Worm (Caenorhabditis elegans): ENCODE results near the gene K03B4.2.

K03B4.2 gene

DNA sequence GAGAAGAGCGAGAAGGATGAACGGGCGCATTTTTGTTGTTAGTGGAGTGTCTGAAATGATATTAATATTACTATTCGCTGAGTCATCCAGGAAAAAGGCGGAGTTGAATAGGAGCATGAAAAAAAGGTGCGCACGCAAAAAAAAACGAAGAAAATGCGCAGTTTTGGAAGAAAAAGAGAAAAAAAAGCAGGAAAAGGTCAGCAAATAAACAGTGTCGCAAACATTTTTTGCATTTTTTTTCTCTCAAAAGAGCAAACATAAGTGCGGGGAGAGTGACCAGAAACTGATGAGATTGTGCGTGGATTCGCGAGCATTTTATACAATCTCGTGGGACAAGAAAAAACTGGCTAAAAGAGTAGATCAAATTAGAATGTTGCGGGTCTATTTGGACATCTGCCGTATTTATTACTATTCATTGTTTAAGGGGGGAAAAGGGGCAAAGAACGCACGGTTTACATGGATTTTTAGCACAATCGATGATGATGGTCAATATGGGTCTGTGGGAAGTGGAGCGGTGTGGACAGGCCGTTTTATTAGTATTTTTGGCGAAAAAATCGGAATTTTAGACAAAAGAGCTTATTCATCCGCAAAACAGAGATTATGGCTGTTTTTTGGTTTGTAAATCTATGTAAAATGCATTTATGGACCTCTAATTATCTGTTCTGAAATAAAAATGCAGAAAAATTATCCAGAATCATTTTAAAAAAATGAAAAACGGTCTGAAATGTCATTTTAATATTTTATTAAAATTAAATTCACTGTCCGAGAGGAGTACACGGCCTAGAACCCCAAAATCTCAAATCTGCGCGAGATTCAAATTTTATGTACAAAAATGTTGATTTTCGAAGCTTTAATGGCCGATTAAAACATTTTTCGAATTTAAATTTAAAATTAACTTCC lies 4.8 kb downstream of the K03B4.2 start, which contains the start of gene cpg-8:
Gene cpg-8, minus strand, starts transcription at position 51 of the 900 bp plus-strand sequence.
- TF ChIP-seq dsc-1 (tag; optimal IDR thresholded peaks at IDR 0.05) (no peak), nhr-28 (tag; optimal IDR thresholded peaks at IDR 0.05) (no peak), mab-9 (GFP tag; IDR thresholded peaks at IDR 0.05) (no peak), fkh-8 (tag; optimal IDR thresholded peaks at IDR 0.05) (no peak), C04F5.9 (tag; optimal IDR thresholded peaks at IDR 0.05) (no peak), nhr-20 (tag; optimal IDR thresholded peaks at IDR 0.05) (no peak), unc-98 (GFP tag; IDR thresholded peaks at IDR 0.05) (no peak), grh-1 (GFP tag; IDR thresholded peaks at IDR 0.05) (no peak), nhr-84 (tag; optimal IDR thresholded peaks at IDR 0.05) (no peak), elt-2 (tag; optimal IDR thresholded peaks at IDR 0.05) (no peak), ceh-88 (GFP tag; IDR thresholded peaks at IDR 0.05) (no peak), C34B4.2 (tag; optimal IDR thresholded peaks at IDR 0.05) (no peak), efl-1 (optimal IDR thresholded peaks at IDR 0.05) (peak; percentile 52 to 58), efl-1 (GFP tag; optimal IDR thresholded peaks at IDR 0.05 in 1 of 2) (peak; percentile 54 to 95), dpl-1 (GFP tag; optimal IDR thresholded peaks at IDR 0.05) (peak; percentile 22 to 61 (median 51)), lin-35 (GFP tag; optimal IDR thresholded peaks at IDR 0.05) (peak in 1 of 2 experiments; percentile 59), C16A3.4 (tag; optimal IDR thresholded peaks at IDR 0.05) (peak; percentile 4), aha-1 (tag; optimal IDR thresholded peaks at IDR 0.05) (no peak), isw-1 (GFP tag; IDR thresholded peaks at IDR 0.05) (no peak), lir-3 (tag; optimal IDR thresholded peaks at IDR 0.05; ENCODE audit: poor library complexity) (peak; percentile 3)

DNA sequence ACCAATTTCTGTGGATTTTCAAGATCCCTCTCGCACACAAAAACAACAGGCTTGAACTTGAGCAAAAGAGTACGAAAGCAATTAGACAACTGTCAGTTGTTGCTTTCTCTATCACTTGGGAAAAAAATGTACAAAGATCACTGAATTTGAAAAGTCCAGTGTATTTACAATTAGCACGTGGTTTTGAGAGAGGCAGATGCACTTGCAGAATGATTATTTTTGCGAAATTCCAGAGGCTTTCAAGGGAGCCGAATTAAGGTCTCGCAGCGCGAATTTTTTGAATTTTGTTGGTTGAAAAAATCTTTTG lies 5.4 kb downstream of the K03B4.2 start:
- TF ChIP-seq hpl-2 (GFP tag; optimal IDR thresholded peaks at IDR 0.05), result no peak
- peak; percentile 69 for TF ChIP-seq rnt-1 (tag; optimal IDR thresholded peaks at IDR 0.05)
- no peak for TF ChIP-seq nhr-76 (tag; optimal IDR thresholded peaks at IDR 0.05)
- TF ChIP-seq vab-15 (tag; optimal IDR thresholded peaks at IDR 0.05), result no peak
- no peak for TF ChIP-seq sptf-1 (tag; optimal IDR thresholded peaks at IDR 0.05)
- no peak for TF ChIP-seq xbp-1 (tag; optimal IDR thresholded peaks at IDR 0.05)
- no peak for TF ChIP-seq zip-4 (GFP tag; optimal IDR thresholded peaks at IDR 0.05)
- TF ChIP-seq unc-30 (tag; optimal IDR thresholded peaks at IDR 0.05), result no peak
- TF ChIP-seq lsy-2 (tag; optimal IDR thresholded peaks at IDR 0.05), result peak; percentile 28 to 56
- no peak for TF ChIP-seq nhr-28 (tag; optimal IDR thresholded peaks at IDR 0.05)
- peak; percentile 32 for TF ChIP-seq unc-130 (tag; optimal IDR thresholded peaks at IDR 0.05)
- TF ChIP-seq Y116A8C.19 (tag; optimal IDR thresholded peaks at IDR 0.05; ENCODE audit: borderline replicate concordance), result no peak
- TF ChIP-seq elt-3 (tag; optimal IDR thresholded peaks at IDR 0.05), result no peak
- TF ChIP-seq nhr-84 (tag; optimal IDR thresholded peaks at IDR 0.05), result no peak
- no peak for TF ChIP-seq unc-86 (tag; optimal IDR thresholded peaks at IDR 0.05)
- TF ChIP-seq grh-1 (GFP tag; IDR thresholded peaks at IDR 0.05), result no peak
- peak in 1 of 2 experiments; percentile 27 for TF ChIP-seq mdl-1 (tag; optimal IDR thresholded peaks at IDR 0.05)
- no peak for TF ChIP-seq C34B4.2 (tag; optimal IDR thresholded peaks at IDR 0.05)
- TF ChIP-seq elt-2 (tag; optimal IDR thresholded peaks at IDR 0.05), result no peak
- no peak for TF ChIP-seq swsn-7 (tag; optimal IDR thresholded peaks at IDR 0.05)
- no peak for TF ChIP-seq lir-3 (tag; optimal IDR thresholded peaks at IDR 0.05; ENCODE audit: poor library complexity)
- TF ChIP-seq lin-13 (GFP tag; optimal IDR thresholded peaks at IDR 0.05), result no peak
- TF ChIP-seq mab-9 (GFP tag; IDR thresholded peaks at IDR 0.05), result no peak
- no peak for TF ChIP-seq unc-98 (GFP tag; IDR thresholded peaks at IDR 0.05)
- no peak for TF ChIP-seq ceh-82 (tag; optimal IDR thresholded peaks at IDR 0.05)
- no peak for TF ChIP-seq zag-1 (tag; optimal IDR thresholded peaks at IDR 0.05)
- no peak for TF ChIP-seq ceh-90 (tag; optimal IDR thresholded peaks at IDR 0.05)
- TF ChIP-seq lin-14 (GFP tag; optimal IDR thresholded peaks at IDR 0.05), result peak; percentile 69
- peak; percentile 39; the same call in 1 of the 2 replicates for TF ChIP-seq nhr-19 (GFP tag; conservative IDR thresholded peaks at IDR 0.05)
- TF ChIP-seq C04F5.9 (tag; optimal IDR thresholded peaks at IDR 0.05), result no peak
- TF ChIP-seq lin-39 (tag; optimal IDR thresholded peaks at IDR 0.05), result no peak
- no peak for TF ChIP-seq aly-2 (tag; optimal IDR thresholded peaks at IDR 0.05)
- TF ChIP-seq lin-15B (tag; optimal IDR thresholded peaks at IDR 0.05), result no peak
- TF ChIP-seq ets-5 (GFP tag; IDR thresholded peaks at IDR 0.05), result no peak
- TF ChIP-seq efl-1 (optimal IDR thresholded peaks at IDR 0.05), result no peak
- TF ChIP-seq efl-1 (GFP tag; optimal IDR thresholded peaks at IDR 0.05 in 1 of 2), result no peak
- TF ChIP-seq nhr-47 (tag; optimal IDR thresholded peaks at IDR 0.05), result no peak
- no peak for TF ChIP-seq egl-27 (tag; optimal IDR thresholded peaks at IDR 0.05)
- no peak for TF ChIP-seq pqm-1 (tag; optimal IDR thresholded peaks at IDR 0.05)
- TF ChIP-seq aha-1 (tag; optimal IDR thresholded peaks at IDR 0.05), result no peak

Data from whole organism, L1 larva.